Worm (Caenorhabditis elegans): ENCODE results near the gene F25E5.9.

The F25E5.9 gene

ce11 chrV:7434805-7435363, 2.8 kb downstream of the F25E5.9 start (continued):
- peak; percentile 9 for TF ChIP-seq ZK185.1 (tag; optimal IDR thresholded peaks at IDR 0.05; ENCODE audit: poor library complexity, severe bottlenecking)
- TF ChIP-seq cebp-1 (GFP tag; IDR thresholded peaks at IDR 0.05) = no peak
- peak; percentile 52 for TF ChIP-seq cebp-1 (tag; optimal IDR thresholded peaks at IDR 0.05)
- peak; percentile 50 for TF ChIP-seq somi-1 (GFP tag; optimal IDR thresholded peaks at IDR 0.05)
- peak; percentile 67 for TF ChIP-seq ama-1 (optimal IDR thresholded peaks at IDR 0.05)
- no peak for TF ChIP-seq ama-1 (GFP tag; optimal IDR thresholded peaks at IDR 0.05)
- no peak for TF ChIP-seq tbx-9 (tag; optimal IDR thresholded peaks at IDR 0.05; ENCODE audit: borderline replicate concordance)
- TF ChIP-seq akir-1 (GFP tag; optimal IDR thresholded peaks at IDR 0.05) = no peak
- TF ChIP-seq pha-4 (tag; optimal IDR thresholded peaks at IDR 0.05) = peak; percentile 76
- no peak for TF ChIP-seq F33H1.4 (GFP tag; IDR thresholded peaks at IDR 0.05)
- TF ChIP-seq lin-35 (GFP tag; optimal IDR thresholded peaks at IDR 0.05) = no peak
- TF ChIP-seq chd-7 (tag; optimal IDR thresholded peaks at IDR 0.05) = peak; percentile 25

ce11 chrV:7432441-7433146, 5.1 kb downstream of the F25E5.9 start:
- TF ChIP-seq K11D2.4 (GFP tag; IDR thresholded peaks at IDR 0.05) (no peak; the same call in 1 of the 2 replicates), egrh-3 (GFP tag; IDR thresholded peaks at IDR 0.05) (no peak), lir-1 (GFP tag; conservative IDR thresholded peaks at IDR 0.05) (no peak), somi-1 (GFP tag; optimal IDR thresholded peaks at IDR 0.05) (no peak), cebp-2 (GFP tag; IDR thresholded peaks at IDR 0.05) (no peak), F37B4.10 (GFP tag; IDR thresholded peaks at IDR 0.05) (no peak), egl-18 (GFP tag; IDR thresholded peaks at IDR 0.05) (no peak), nhr-80 (tag; optimal IDR thresholded peaks at IDR 0.05) (peak; percentile 58), ceh-27 (GFP tag; optimal IDR thresholded peaks at IDR 0.05) (peak; percentile 9), snpc-1.3 (tag; optimal IDR thresholded peaks at IDR 0.05; ENCODE audit: insufficient read depth) (no peak), snpc-3.4 (tag; optimal IDR thresholded peaks at IDR 0.05) (no peak), attf-3 (GFP tag; conservative IDR thresholded peaks at IDR 0.05) (no peak), sdz-38 (tag; optimal IDR thresholded peaks at IDR 0.05) (no peak), chd-7 (tag; optimal IDR thresholded peaks at IDR 0.05) (peak; percentile 82), B0261.1 (tag; optimal IDR thresholded peaks at IDR 0.05) (no peak), Y53G8AR.9 (GFP tag; conservative IDR thresholded peaks at IDR 0.05) (peak; percentile 91; the same call in 1 of the 2 replicates), F57C9.4 (tag; optimal IDR thresholded peaks at IDR 0.05) (peak; percentile 50), ceh-91 (GFP tag; IDR thresholded peaks at IDR 0.05) (no peak), athp-1 (tag; optimal IDR thresholded peaks at IDR 0.05) (peak; percentile 46), F10E7.11 (tag; optimal IDR thresholded peaks at IDR 0.05) (no peak), B0035.1 (tag; optimal IDR thresholded peaks at IDR 0.05) (peak; percentile 21), ztf-18 (tag; optimal IDR thresholded peaks at IDR 0.05) (no peak), mxl-1 (tag; optimal IDR thresholded peaks at IDR 0.05) (peak; percentile 4), dpff-1 (tag; optimal IDR thresholded peaks at IDR 0.05) (no peak), ztf-6 (GFP tag; IDR thresholded peaks at IDR 0.05) (no peak), nhr-120 (GFP tag; IDR thresholded peaks at IDR 0.05) (no peak), F33H1.4 (GFP tag; IDR thresholded peaks at IDR 0.05) (no peak), B0336.3 (GFP tag; IDR thresholded peaks at IDR 0.05) (peak; percentile 67), hrde-1 (tag; optimal IDR thresholded peaks at IDR 0.05; ENCODE audit: borderline replicate concordance) (no peak), Y95B8A.8 (GFP tag; IDR thresholded peaks at IDR 0.05) (peak; percentile 63; the same call in 1 of the 2 replicates), F23B12.7 (tag; optimal IDR thresholded peaks at IDR 0.05; ENCODE audit: insufficient read depth) (no peak), C17E4.6 (GFP tag; IDR thresholded peaks at IDR 0.05) (no peak), cebp-1 (GFP tag; IDR thresholded peaks at IDR 0.05) (no peak; the same call in 1 of the 2 replicates), cebp-1 (tag; optimal IDR thresholded peaks at IDR 0.05) (peak; percentile 70), aptf-3 (GFP tag; IDR thresholded peaks at IDR 0.05) (no peak), Y53F4B.3 (GFP tag; IDR thresholded peaks at IDR 0.05) (no peak), hmg-20 (GFP tag; IDR thresholded peaks at IDR 0.05) (no peak), pbrm-1 (GFP tag; IDR thresholded peaks at IDR 0.05) (peak; percentile 64; the same call in 1 of the 2 replicates)

Measured in whole organism, young adult.